Fruit fly (Drosophila melanogaster) whole organism, prepupa: ENCODE measurements around the gene CG4860.

Experiments
- Blimp-1 ChIP-seq: fragments of 200-800 bp; sonication (Bioruptor generic); optimal IDR thresholded peaks from 3 replicates; lab custom pipeline; 2017; ENCODE audit warnings: missing biosample characterization, missing genetic modification characterization, mild to moderate bottlenecking, moderate library complexity, missing genetic modification reagents
- CG10631 ChIP-seq: fragments of 200-800 bp; sonication (Bioruptor generic); optimal IDR thresholded peaks from 2 replicates; lab custom pipeline; 2016; ENCODE audit warnings: missing biosample characterization, missing genetic modification characterization
- CG10669 ChIP-seq: fragments of 200-800 bp; sonication (Bioruptor generic); optimal IDR thresholded peaks from 3 replicates; lab custom pipeline; 2018; ENCODE audit warnings: missing biosample characterization, mild to moderate bottlenecking, missing genetic modification characterization, moderate library complexity
- CG11762 ChIP-seq: fragments of 200-800 bp; sonication (Bioruptor generic); optimal IDR thresholded peaks from 3 replicates; lab custom pipeline; 2016; ENCODE audit warnings: missing biosample characterization, missing genetic modification characterization; ENCODE audit not compliant: insufficient read depth
- CG11902 ChIP-seq: fragments of 200-800 bp; sonication (Bioruptor generic); optimal IDR thresholded peaks from 3 replicates; lab custom pipeline; 2016; ENCODE audit warnings: missing biosample characterization, missing genetic modification characterization
- CG15336 ChIP-seq: fragments of 200-800 bp; sonication (Bioruptor generic); IDR thresholded peaks from 2 replicates; pipeline ENCODE4 v1.3.6; 2022; ENCODE audit warnings: missing biosample characterization, missing genetic modification characterization
- CG1621 ChIP-seq: fragments of 200-800 bp; sonication (Bioruptor generic); optimal IDR thresholded peaks from 3 replicates; lab custom pipeline; 2018; ENCODE audit warnings: missing biosample characterization, mild to moderate bottlenecking, missing genetic modification characterization
- CG32006 ChIP-seq: fragments of 200-800 bp; sonication (Bioruptor generic); optimal IDR thresholded peaks from 3 replicates; lab custom pipeline; 2017; ENCODE audit warnings: missing biosample characterization, mild to moderate bottlenecking, missing genetic modification characterization
- CG34406 ChIP-seq: fragments of 200-800 bp; sonication (Bioruptor generic); optimal IDR thresholded peaks from 3 replicates; lab custom pipeline; 2016; ENCODE audit warnings: missing biosample characterization, missing genetic modification characterization
- CG3919 ChIP-seq: fragments of 200-800 bp; sonication (Bioruptor generic); optimal IDR thresholded peaks from 3 replicates; lab custom pipeline; 2016; ENCODE audit warnings: missing biosample characterization, missing genetic modification characterization
- CG6163 ChIP-seq: fragments of 200-800 bp; sonication (Bioruptor generic); IDR thresholded peaks from 3 replicates; pipeline ENCODE4 v1.3.6; 2022; ENCODE audit warnings: missing biosample characterization, missing genetic modification characterization
- CG6792 ChIP-seq: fragments of 200-800 bp; sonication (Bioruptor generic); optimal IDR thresholded peaks from 3 replicates; lab custom pipeline; 2016; ENCODE audit warnings: missing biosample characterization, missing genetic modification characterization
- CG6808 ChIP-seq: fragments of 200-800 bp; sonication (Bioruptor generic); optimal IDR thresholded peaks from 3 replicates; lab custom pipeline; 2017; ENCODE audit warnings: missing biosample characterization, missing genetic modification characterization, mild to moderate bottlenecking, moderate library complexity, missing genetic modification reagents
- CG6854 ChIP-seq: fragments of 200-800 bp; sonication (Bioruptor generic); optimal IDR thresholded peaks from 2 replicates; lab custom pipeline; 2017; ENCODE audit warnings: missing biosample characterization, mild to moderate bottlenecking, missing genetic modification characterization
- CG8119 ChIP-seq: fragments of 200-800 bp; sonication (Bioruptor generic); IDR thresholded peaks from 3 replicates; pipeline ENCODE4 v1.3.6; 2022; ENCODE audit warnings: missing biosample characterization, missing genetic modification characterization
- CG8632 ChIP-seq: fragments of 200-800 bp; sonication (Bioruptor generic); optimal IDR thresholded peaks from 3 replicates; lab custom pipeline; 2016; ENCODE audit warnings: missing biosample characterization, missing genetic modification characterization
- Eip75B ChIP-seq: fragments of 200-800 bp; sonication (Bioruptor generic); optimal IDR thresholded peaks from 3 replicates; lab custom pipeline; 2016; ENCODE audit warnings: missing biosample characterization, missing genetic modification characterization
- Eip78C ChIP-seq: fragments of 200-800 bp; sonication (Bioruptor generic); peaks from one replicate; lab custom pipeline; 2016; ENCODE audit warnings: missing biosample characterization, missing genetic modification characterization
- Eip93F ChIP-seq: fragments of 200-800 bp; sonication (Bioruptor generic); optimal IDR thresholded peaks from 2 replicates; lab custom pipeline; 2016; ENCODE audit warnings: missing biosample characterization, mild to moderate bottlenecking, missing genetic modification characterization
- Ets21C ChIP-seq: fragments of 200-800 bp; sonication (Bioruptor generic); optimal IDR thresholded peaks from 3 replicates; lab custom pipeline; 2016; ENCODE audit warnings: missing biosample characterization, missing genetic modification characterization
- Ets96B ChIP-seq: fragments of 200-800 bp; optimal IDR thresholded peaks from 2 replicates; lab custom pipeline; 2019; ENCODE audit warnings: missing biosample characterization, mild to moderate bottlenecking, missing genetic modification characterization, moderate library complexity
- Gug ChIP-seq: fragments of 200-800 bp; sonication (Bioruptor generic); IDR thresholded peaks from 2 replicates; pipeline ENCODE4 v1.3.6; 2022; ENCODE audit warnings: missing biosample characterization, missing genetic modification characterization
- Hr39 ChIP-seq: fragments of 200-800 bp; sonication (Bioruptor generic); optimal IDR thresholded peaks from 2 replicates; lab custom pipeline; 2016; ENCODE audit warnings: missing biosample characterization, missing genetic modification characterization
- Hr4 ChIP-seq: fragments of 200-800 bp; sonication (Bioruptor generic); optimal IDR thresholded peaks from 3 replicates; lab custom pipeline; 2016; ENCODE audit warnings: missing biosample characterization, missing genetic modification characterization
- Lpt ChIP-seq: fragments of 200-800 bp; sonication (Bioruptor generic); optimal IDR thresholded peaks from 3 replicates; lab custom pipeline; 2016; ENCODE audit warnings: missing biosample characterization, missing genetic modification characterization
- Met ChIP-seq: fragments of 200-800 bp; sonication (Bioruptor generic); optimal IDR thresholded peaks from 3 replicates; lab custom pipeline; 2016; ENCODE audit warnings: missing biosample characterization, missing genetic modification characterization
- OdsH ChIP-seq: fragments of 200-800 bp; sonication (Bioruptor generic); optimal IDR thresholded peaks from 3 replicates; lab custom pipeline; 2016; ENCODE audit warnings: missing biosample characterization, missing genetic modification characterization
- Sox14 ChIP-seq: fragments of 200-800 bp; sonication (Bioruptor generic); optimal IDR thresholded peaks from 3 replicates; lab custom pipeline; 2016; ENCODE audit warnings: missing biosample characterization, missing genetic modification characterization
- achi ChIP-seq: fragments of 200-800 bp; sonication (Bioruptor generic); optimal IDR thresholded peaks from 3 replicates; lab custom pipeline; 2016; ENCODE audit warnings: missing biosample characterization, missing genetic modification characterization
- acj6 ChIP-seq: fragments of 200-800 bp; sonication (Bioruptor generic); optimal IDR thresholded peaks from 3 replicates; lab custom pipeline; 2016; ENCODE audit warnings: missing biosample characterization, missing genetic modification characterization
- dac ChIP-seq: fragments of 200-800 bp; sonication (Bioruptor generic); optimal IDR thresholded peaks from 2 replicates; lab custom pipeline; 2017; ENCODE audit warnings: missing biosample characterization, mild to moderate bottlenecking, missing genetic modification characterization
- eg ChIP-seq: fragments of 200-800 bp; sonication (Bioruptor generic); IDR thresholded peaks from 3 replicates; pipeline ENCODE4 v1.3.6; 2022; ENCODE audit warnings: missing biosample characterization, missing genetic modification characterization
- esn ChIP-seq: fragments of 200-800 bp; sonication (Bioruptor generic); optimal IDR thresholded peaks from 2 replicates; lab custom pipeline; 2016; ENCODE audit warnings: missing biosample characterization, mild to moderate bottlenecking, missing genetic modification characterization, moderate library complexity
- fd59A ChIP-seq: fragments of 200-800 bp; sonication (Bioruptor generic); optimal IDR thresholded peaks from 2 replicates; lab custom pipeline; 2017; ENCODE audit warnings: missing biosample characterization, mild to moderate bottlenecking, missing genetic modification characterization, missing genetic modification reagents
- lz ChIP-seq: fragments of 200-800 bp; sonication (Bioruptor generic); optimal IDR thresholded peaks from 3 replicates; lab custom pipeline; 2016; ENCODE audit warnings: missing biosample characterization, missing genetic modification characterization
- pdm3 ChIP-seq: fragments of 200-800 bp; sonication (Bioruptor generic); optimal IDR thresholded peaks from 3 replicates; lab custom pipeline; 2016; ENCODE audit warnings: missing biosample characterization, missing genetic modification characterization
- salr ChIP-seq, 2 experiments: fragments of 200-800 bp; sonication (Bioruptor generic); optimal IDR thresholded peaks; 3 replicates each; lab custom pipeline; 2016 to 2018; ENCODE audit warnings: missing biosample characterization in 2 of 2, missing genetic modification characterization in 2 of 2, mild to moderate bottlenecking in 1 of 2
- spab ChIP-seq: fragments of 200-800 bp; sonication (Bioruptor generic); optimal IDR thresholded peaks from 2 replicates; lab custom pipeline; 2017; ENCODE audit warnings: missing biosample characterization, mild to moderate bottlenecking, missing genetic modification characterization, missing genetic modification reagents
- ss ChIP-seq, 2 experiments: fragments of 200-800 bp; sonication (Bioruptor generic); optimal IDR thresholded peaks; 2 replicates in 1 of 2; 3 replicates in 1 of 2; lab custom pipeline; 2017 to 2018; ENCODE audit warnings: mild to moderate bottlenecking in 2 of 2, missing biosample characterization in 2 of 2, missing genetic modification characterization in 2 of 2, moderate library complexity in 1 of 2
- vri ChIP-seq: fragments of 200-800 bp; sonication (Bioruptor generic); optimal IDR thresholded peaks from 3 replicates; lab custom pipeline; 2016; ENCODE audit warnings: missing biosample characterization, mild to moderate bottlenecking, missing genetic modification characterization

Gene CG4860

dm6 chr3R:12197641-12198040 lies 23.6 kb downstream of the CG4860 start, which contains the start of gene Adk1:
Adk1 (plus strand) TSS chr3R:12197941.
- no peak for TF ChIP-seq vri
- no peak for TF ChIP-seq Gug
- TF ChIP-seq Lpt, result no peak
- TF ChIP-seq eg (GFP tag; lab: Robert Waterston, UW), result no peak
- no peak for TF ChIP-seq CG3919 (GFP tag; lab: Kevin White, UChicago)
- no peak for TF ChIP-seq CG8632 (GFP tag; lab: Kevin White, UChicago)
- TF ChIP-seq lz (GFP tag; lab: Kevin White, UChicago), result no peak
- no peak for TF ChIP-seq Ets21C
- TF ChIP-seq CG11762 (GFP tag; lab: Kevin White, UChicago), result no peak
- TF ChIP-seq esn, result no peak
- no peak for TF ChIP-seq Sox14 (GFP tag; lab: Kevin White, UChicago)
- TF ChIP-seq Met (GFP tag; lab: Kevin White, UChicago), result no peak
- no peak for TF ChIP-seq CG15336 (GFP tag; lab: Robert Waterston, UW)
- TF ChIP-seq CG34406, result no peak
- TF ChIP-seq dac (GFP tag; lab: Kevin White, UChicago), result no peak
- TF ChIP-seq Eip78C (GFP tag; lab: Kevin White, UChicago), result no peak
- TF ChIP-seq CG11902 (GFP tag; lab: Kevin White, UChicago), result no peak
- no peak for TF ChIP-seq CG6792

DNA sequence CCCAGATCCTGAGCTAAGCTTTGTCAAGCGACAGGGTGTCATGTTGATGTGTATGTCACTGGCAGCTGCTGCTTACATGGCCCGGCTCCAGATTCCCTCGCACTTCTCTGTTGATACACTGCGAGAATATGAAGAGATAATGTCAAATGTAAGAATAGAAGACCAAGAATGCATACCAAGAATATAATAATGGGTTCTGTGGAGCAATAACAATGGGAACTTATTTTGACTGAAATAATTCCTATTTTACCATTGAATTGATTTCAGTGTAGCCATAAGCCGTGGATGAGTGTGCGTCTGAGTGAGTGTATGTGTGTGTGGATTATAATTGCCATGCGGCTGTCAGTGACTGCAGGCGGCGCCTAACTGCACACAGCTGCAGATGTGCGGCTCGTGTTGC lies 25.2 kb downstream of the CG4860 start:
- TF ChIP-seq CG8632 (GFP tag; lab: Kevin White, UChicago), result peak; percentile 1
- TF ChIP-seq fd59A (GFP tag; lab: Kevin White, UChicago), result peak; percentile 19
- peak; percentile 16 for TF ChIP-seq Hr39 (GFP tag; lab: Kevin White, UChicago)
- TF ChIP-seq CG1621 (tag; lab: Kevin White, UChicago), result no peak
- peak; percentile 41 for TF ChIP-seq pdm3 (GFP tag; lab: Kevin White, UChicago)
- TF ChIP-seq Sox14 (GFP tag; lab: Kevin White, UChicago), result no peak
- peak; percentile 10 for TF ChIP-seq acj6
- peak; percentile 38 for TF ChIP-seq Eip75B (GFP tag; lab: Kevin White, UChicago)
- TF ChIP-seq ss (GFP tag; optimal IDR thresholded peaks at IDR 0.05; lab: Kevin White, UChicago), result peak in 1 of 2 experiments; percentile 17
- peak; percentile 23 for TF ChIP-seq Met (GFP tag; lab: Kevin White, UChicago)
- no peak for TF ChIP-seq CG6854 (GFP tag; lab: Kevin White, UChicago)
- TF ChIP-seq dac (GFP tag; lab: Kevin White, UChicago), result no peak
- TF ChIP-seq spab, result peak; percentile 12
- TF ChIP-seq CG6808, result peak; percentile 16
- TF ChIP-seq salr (GFP tag; optimal IDR thresholded peaks at IDR 0.05; lab: Kevin White, UChicago), result no peak
- peak; percentile 46; the same call in 1 of the 3 replicates for TF ChIP-seq CG6163
- TF ChIP-seq achi (GFP tag; lab: Kevin White, UChicago), result peak; percentile 20
- peak; percentile 47 for TF ChIP-seq CG32006 (GFP tag; lab: Kevin White, UChicago)
- TF ChIP-seq Eip93F (GFP tag; lab: Kevin White, UChicago), result no peak
- no peak for TF ChIP-seq Blimp-1 (GFP tag; lab: Kevin White, UChicago)
- peak; percentile 43 for TF ChIP-seq Ets96B
- no peak for TF ChIP-seq CG8119 (GFP tag; lab: Robert Waterston, UW)
- peak; percentile 17 for TF ChIP-seq Hr4 (GFP tag; lab: Kevin White, UChicago)
- TF ChIP-seq CG11762 (GFP tag; lab: Kevin White, UChicago), result no peak
- peak; percentile 47 for TF ChIP-seq CG10631
- peak; percentile 38 for TF ChIP-seq CG10669 (GFP tag; lab: Kevin White, UChicago)
- TF ChIP-seq CG15336 (GFP tag; lab: Robert Waterston, UW), result peak; percentile 42; the same call in 1 of the 2 replicates
- TF ChIP-seq OdsH (GFP tag; lab: Kevin White, UChicago), result peak; percentile 27
- TF ChIP-seq eg (GFP tag; lab: Robert Waterston, UW), result peak; percentile 63; the same call in 2 of the 3 replicates
